Worm (Caenorhabditis elegans) whole organism, L4/young adult: Measurements from ENCODE around the gene lys-10.

Source experiments
- W03F9.2 ChIP-seq: fragments of 150-350 bp; optimal IDR thresholded peaks from 2 replicates; lab custom pipeline; 2014; ENCODE audit warnings: missing biosample characterization, missing genetic modification characterization
- him-1 ChIP-seq: sonication (generic microtip); optimal IDR thresholded peaks from 2 replicates; lab custom pipeline; 2016; ENCODE audit warnings: missing genotype, missing genetic modification reagents, missing genetic modification characterization, missing compliant biosample characterization

DNA sequence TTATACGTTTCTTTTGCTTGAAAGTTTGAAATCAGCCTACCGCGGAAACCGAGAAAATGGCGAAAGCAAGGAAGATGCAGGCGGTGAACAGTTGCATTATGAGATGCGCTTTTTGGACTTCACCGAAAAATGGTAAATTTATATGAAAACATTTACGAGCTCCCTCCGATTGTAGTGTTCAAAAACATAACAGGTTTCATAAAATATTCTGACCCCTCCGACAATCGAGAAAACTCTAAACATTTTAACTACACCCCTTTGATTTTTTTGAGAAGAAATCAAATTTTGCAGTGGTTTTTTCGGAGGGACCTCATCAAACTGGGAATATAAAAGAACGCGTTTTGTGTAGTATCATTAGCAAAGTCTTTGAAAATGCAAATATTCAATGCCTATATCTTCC, 14.4 kb downstream of the lys-10 start, which contains the start of the genes F17E9.18 and F17E9.15:
- TF ChIP-seq W03F9.2 = no peak
- TF ChIP-seq him-1 = no peak
